Worm (Caenorhabditis elegans): ENCODE data around the gene F09G2.2.

F09G2.2 gene

DNA sequence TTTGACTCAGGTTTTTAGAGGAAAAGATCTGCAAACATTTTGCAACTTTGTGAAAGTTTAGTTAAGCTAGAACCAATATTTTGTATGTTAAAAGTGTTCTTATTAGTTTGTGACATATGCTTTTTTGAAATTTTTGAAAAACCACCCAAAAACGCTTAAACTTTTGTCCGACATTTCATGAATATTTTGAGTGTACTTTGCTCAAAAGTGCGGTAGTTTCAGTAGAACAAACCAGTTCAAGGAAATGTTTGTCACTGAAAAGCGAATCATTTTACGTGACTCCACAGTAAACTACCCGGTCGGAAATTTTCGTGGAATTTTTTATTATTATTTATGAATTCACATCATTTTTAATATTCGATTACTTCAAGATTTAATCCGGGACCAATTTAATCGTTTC lies 12.2 kb upstream of the F09G2.2 start, which contains the start of gene pitr-5:
TSS of gene pitr-5 (plus strand) at position 301 of the 400 bp plus-strand sequence.
- TF ChIP-seq lim-7 (GFP tag; IDR thresholded peaks at IDR 0.05), result no peak
- TF ChIP-seq pha-4 (GFP tag; IDR thresholded peaks at IDR 0.05), result no peak
- no peak for TF ChIP-seq pha-4 (tag; optimal IDR thresholded peaks at IDR 0.05)
- no peak for TF ChIP-seq daf-8 (GFP tag; IDR thresholded peaks at IDR 0.05)
- TF ChIP-seq zfp-2 (tag; optimal IDR thresholded peaks at IDR 0.05), result no peak
- no peak for TF ChIP-seq T26A8.4 (GFP tag; IDR thresholded peaks at IDR 0.05)
- TF ChIP-seq php-3 (GFP tag; IDR thresholded peaks at IDR 0.05), result no peak
- no peak for TF ChIP-seq unc-130 (GFP tag; optimal IDR thresholded peaks at IDR 0.05)
- no peak for TF ChIP-seq F10B5.3 (tag; optimal IDR thresholded peaks at IDR 0.05)
- TF ChIP-seq nhr-102 (tag; optimal IDR thresholded peaks at IDR 0.05), result no peak
- no peak for TF ChIP-seq mes-2 (tag; optimal IDR thresholded peaks at IDR 0.05; ENCODE audit: poor library complexity, severe bottlenecking)
- no peak for TF ChIP-seq ceh-62 (tag; optimal IDR thresholded peaks at IDR 0.05)
- TF ChIP-seq madf-9 (GFP tag; conservative IDR thresholded peaks at IDR 0.05), result no peak
- TF ChIP-seq mep-1 (tag; optimal IDR thresholded peaks at IDR 0.05), result no peak
- TF ChIP-seq mdt-29 (GFP tag; IDR thresholded peaks at IDR 0.05), result no peak
- no peak for TF ChIP-seq zip-11 (GFP tag; IDR thresholded peaks at IDR 0.05)
- TF ChIP-seq lin-39 (tag; optimal IDR thresholded peaks at IDR 0.05), result no peak
- TF ChIP-seq sdz-12 (GFP tag; optimal IDR thresholded peaks at IDR 0.05), result no peak

DNA sequence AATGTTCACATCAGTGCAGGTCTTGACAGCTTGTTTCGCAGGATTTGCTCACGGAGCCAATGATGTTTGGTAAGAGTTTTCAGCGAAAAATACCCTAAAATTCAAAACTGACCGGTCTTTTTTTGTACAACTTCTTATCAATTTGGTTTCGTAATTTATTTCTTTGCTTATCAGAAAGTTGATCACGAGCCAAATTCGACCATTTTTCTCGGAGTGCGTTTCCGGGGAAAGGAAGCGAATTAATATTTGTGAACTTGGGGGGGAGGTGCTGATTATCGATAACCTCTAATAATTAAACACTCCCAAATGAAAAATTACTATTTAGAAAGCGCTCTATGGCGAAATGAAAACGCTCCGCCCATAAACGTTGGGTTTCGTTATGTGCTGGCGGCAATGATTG lies 10.1 kb upstream of the F09G2.2 start:
- TF ChIP-seq hlh-30 (tag; optimal IDR thresholded peaks at IDR 0.05; ENCODE audit: insufficient read depth), result no peak
- peak; percentile 49 for TF ChIP-seq nhr-77 (tag; optimal IDR thresholded peaks at IDR 0.05)
- TF ChIP-seq madf-9 (GFP tag; conservative IDR thresholded peaks at IDR 0.05), result no peak
- no peak for TF ChIP-seq zfp-3 (GFP tag; conservative IDR thresholded peaks at IDR 0.05)
- TF ChIP-seq ctbp-1 (GFP tag; IDR thresholded peaks at IDR 0.05), result no peak
- TF ChIP-seq dve-1 (tag; optimal IDR thresholded peaks at IDR 0.05; ENCODE audit: insufficient read depth), result peak; percentile 25
- no peak for TF ChIP-seq daf-12 (tag; optimal IDR thresholded peaks at IDR 0.05)
- TF ChIP-seq daf-16 (GFP tag; optimal IDR thresholded peaks at IDR 0.05), result no peak
- TF ChIP-seq daf-16 (tag; optimal IDR thresholded peaks at IDR 0.05), result peak; percentile 37
- no peak for TF ChIP-seq nhr-102 (tag; optimal IDR thresholded peaks at IDR 0.05)
- TF ChIP-seq lin-1 (GFP tag; IDR thresholded peaks at IDR 0.05), result peak; percentile 75; the same call in 1 of the 2 replicates
- no peak for TF ChIP-seq Y5F2A.4 (GFP tag; optimal IDR thresholded peaks at IDR 0.05)
- peak; percentile 52 for TF ChIP-seq hlh-11 (tag; optimal IDR thresholded peaks at IDR 0.05)
- TF ChIP-seq jun-1 (tag; optimal IDR thresholded peaks at IDR 0.05), result no peak
- TF ChIP-seq dmd-6 (GFP tag; IDR thresholded peaks at IDR 0.05), result peak; percentile 69
- TF ChIP-seq pqm-1 (tag; optimal IDR thresholded peaks at IDR 0.05), result peak; percentile 69
- TF ChIP-seq nhr-28 (tag; optimal IDR thresholded peaks at IDR 0.05), result peak; percentile 75

DNA sequence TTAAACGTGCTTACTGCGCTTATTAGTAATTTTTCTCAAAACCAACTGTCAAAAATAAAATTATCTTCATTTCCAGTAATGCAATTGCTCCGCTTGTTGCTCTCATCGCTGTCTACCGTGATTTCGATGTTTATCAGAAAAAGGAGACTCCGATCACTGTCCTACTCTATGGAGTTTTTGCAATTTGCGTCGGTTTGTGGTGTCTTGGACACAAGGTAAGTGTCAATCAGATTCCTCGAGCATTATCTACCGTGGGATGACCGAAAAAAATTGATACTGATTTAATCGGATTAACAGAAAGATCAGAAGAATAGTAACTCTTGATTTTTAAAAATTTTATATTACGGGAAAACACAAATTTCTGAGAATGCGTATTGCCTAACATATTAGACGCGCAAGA lies 9.4 kb upstream of the F09G2.2 start:
- TF ChIP-seq nhr-111 (GFP tag; optimal IDR thresholded peaks at IDR 0.05) (no peak), nhr-10 (tag; optimal IDR thresholded peaks at IDR 0.05) (no peak), unc-130 (GFP tag; optimal IDR thresholded peaks at IDR 0.05) (no peak), ceh-44 (GFP tag; IDR thresholded peaks at IDR 0.05) (no peak), daf-16 (GFP tag; optimal IDR thresholded peaks at IDR 0.05) (peak in 1 of 2 experiments; percentile 4), daf-16 (tag; optimal IDR thresholded peaks at IDR 0.05) (peak; percentile 32), dmd-6 (GFP tag; IDR thresholded peaks at IDR 0.05) (peak; percentile 60), hif-1 (tag; optimal IDR thresholded peaks at IDR 0.05) (no peak), skn-1 (tag; optimal IDR thresholded peaks at IDR 0.05) (no peak), duxl-1 (tag; optimal IDR thresholded peaks at IDR 0.05; ENCODE audit: poor library complexity) (no peak), ces-1 (GFP tag; optimal IDR thresholded peaks at IDR 0.05) (no peak), gei-8 (GFP tag; optimal IDR thresholded peaks at IDR 0.05) (no peak)

Measured in whole organism, L4 larva.